Worm (Caenorhabditis elegans) whole organism, L4 larva: ENCODE data around the gene C50F4.4.

Source experiments
- F37D6.2 ChIP-seq: sonication (generic microtip); optimal IDR thresholded peaks from 2 replicates; lab custom pipeline; 2016; ENCODE audit warnings: mild to moderate bottlenecking, missing genetic modification characterization, missing compliant biosample characterization
- T20F7.1 ChIP-seq: fragments of 200-800 bp; sonication (Bioruptor generic); optimal IDR thresholded peaks from 2 replicates; lab custom pipeline; 2018; ENCODE audit warnings: mild to moderate bottlenecking, missing genetic modification characterization, missing compliant biosample characterization
- Y48G9A.11 ChIP-seq: fragments of 200-800 bp; sonication (Bioruptor generic); IDR thresholded peaks from 2 replicates; pipeline ENCODE4 v1.3.6; 2022; ENCODE audit warnings: missing genetic modification reagents, missing genetic modification characterization, missing compliant biosample characterization
- Y5F2A.4 ChIP-seq: fragments of 200-800 bp; sonication (Bioruptor generic); optimal IDR thresholded peaks from 2 replicates; lab custom pipeline; 2018; ENCODE audit warnings: mild to moderate bottlenecking, missing genetic modification characterization, missing compliant biosample characterization
- aha-1 ChIP-seq: fragments of 150-350 bp; peaks from one replicate; lab custom pipeline; 2014; ENCODE audit warnings: missing biosample characterization, missing genetic modification characterization
- attf-4 ChIP-seq: sonication (generic microtip); optimal IDR thresholded peaks from 3 replicates; lab custom pipeline; 2017; ENCODE audit warnings: missing biosample characterization, missing genetic modification characterization
- ceh-44 ChIP-seq: fragments of 200-800 bp; sonication (Bioruptor generic); IDR thresholded peaks from 2 replicates; pipeline ENCODE4 v1.3.6; 2022; ENCODE audit warnings: missing genetic modification reagents, missing genetic modification characterization, missing compliant biosample characterization
- ces-1 ChIP-seq: fragments of 150-350 bp; sonication (generic microtip); optimal IDR thresholded peaks from 4 replicates; lab custom pipeline; 2014; ENCODE audit warnings: missing biosample characterization, missing genetic modification reagents, missing genetic modification characterization
- cey-2 ChIP-seq: sonication (generic microtip); optimal IDR thresholded peaks from 3 replicates; lab custom pipeline; 2017; ENCODE audit warnings: missing genetic modification characterization, mild to moderate bottlenecking, missing compliant biosample characterization, antibody characterized with exemption, borderline replicate concordance; ENCODE audit not compliant: insufficient read depth
- daf-12 ChIP-seq: fragments of 150-350 bp; optimal IDR thresholded peaks from 2 replicates; lab custom pipeline; 2014; ENCODE audit warnings: missing biosample characterization, missing genetic modification reagents, missing genetic modification characterization
- daf-16 ChIP-seq, 3 experiments: sonication (generic microtip); optimal IDR thresholded peaks; 2 replicates each; lab custom pipeline; 2016 to 2017; ENCODE audit warnings: missing genetic modification characterization in 3 of 3, missing genetic modification reagents in 3 of 3, mild to moderate bottlenecking in 2 of 3, missing compliant biosample characterization in 2 of 3, missing biosample characterization in 1 of 3, moderate library complexity in 1 of 3
- daf-19 ChIP-seq: fragments of 200-800 bp; sonication (Bioruptor generic); conservative IDR thresholded peaks from 2 replicates; pipeline ENCODE4 v1.3.6; 2022; ENCODE audit warnings: missing genetic modification characterization, missing compliant biosample characterization
- daf-8 ChIP-seq: fragments of 200-800 bp; sonication (Bioruptor generic); IDR thresholded peaks from 2 replicates; pipeline ENCODE4 v1.3.6; 2022; ENCODE audit warnings: missing genetic modification characterization, missing compliant biosample characterization
- dmd-6 ChIP-seq: fragments of 200-800 bp; sonication (Bioruptor generic); IDR thresholded peaks from 2 replicates; pipeline ENCODE4 v1.3.6; 2022; ENCODE audit warnings: missing genetic modification reagents, missing genetic modification characterization, missing compliant biosample characterization
- dmd-9 ChIP-seq: fragments of 200-800 bp; sonication (Bioruptor generic); IDR thresholded peaks from 2 replicates; pipeline ENCODE4 v1.3.6; 2022; ENCODE audit warnings: missing genetic modification reagents, missing genetic modification characterization, missing compliant biosample characterization
- dve-1 ChIP-seq: sonication (generic microtip); optimal IDR thresholded peaks from 2 replicates; lab custom pipeline; 2017; ENCODE audit warnings: antibody characterized with exemption, mild to moderate bottlenecking, missing genetic modification characterization, missing compliant biosample characterization; ENCODE audit not compliant: insufficient read depth
- gei-8 ChIP-seq: fragments of 200-800 bp; sonication (Bioruptor generic); optimal IDR thresholded peaks from 2 replicates; lab custom pipeline; 2018; ENCODE audit warnings: mild to moderate bottlenecking, missing genetic modification characterization, missing compliant biosample characterization
- hif-1 ChIP-seq, 2 experiments: sonication (generic microtip); optimal IDR thresholded peaks; 2 replicates each; lab custom pipeline; 2016 to 2017; ENCODE audit warnings: missing compliant biosample characterization in 2 of 2, missing genetic modification characterization in 2 of 2, missing genetic modification reagents in 2 of 2, missing genotype in 2 of 2, mild to moderate bottlenecking in 1 of 2
- hlh-11 ChIP-seq: fragments of 200-800 bp; sonication (Bioruptor generic); optimal IDR thresholded peaks from 2 replicates; lab custom pipeline; 2018; ENCODE audit warnings: mild to moderate bottlenecking, missing genetic modification characterization, missing compliant biosample characterization
- lin-15B ChIP-seq: fragments of 150-350 bp; sonication (generic microtip); optimal IDR thresholded peaks from 3 replicates; lab custom pipeline; 2014; ENCODE audit warnings: missing biosample characterization, missing genetic modification characterization
- lin-38 ChIP-seq: fragments of 200-800 bp; sonication (Bioruptor generic); IDR thresholded peaks from 2 replicates; pipeline ENCODE4 v1.3.6; 2022; ENCODE audit warnings: missing genetic modification reagents, missing genetic modification characterization, missing compliant biosample characterization
- madf-9 ChIP-seq: fragments of 200-800 bp; sonication (Bioruptor generic); conservative IDR thresholded peaks from 2 replicates; pipeline ENCODE4 v1.3.6; 2022; ENCODE audit warnings: missing genetic modification reagents, missing genetic modification characterization, missing compliant biosample characterization
- mdl-1 ChIP-seq, 2 experiments: fragments of 150-350 bp in 1 of 2; sonication (generic microtip) in 1 of 2; optimal IDR thresholded peaks; 2 replicates each; lab custom pipeline; 2014 to 2017; ENCODE audit warnings: missing biosample characterization in 2 of 2, missing genetic modification characterization in 2 of 2
- mes-2 ChIP-seq: sonication (generic microtip); optimal IDR thresholded peaks from 2 replicates; lab custom pipeline; 2016; ENCODE audit warnings: missing genotype, mild to moderate bottlenecking, missing genetic modification characterization, missing compliant biosample characterization; ENCODE audit not compliant: poor library complexity, severe bottlenecking
- nhr-10 ChIP-seq: fragments of 150-350 bp; optimal IDR thresholded peaks from 2 replicates; lab custom pipeline; 2014; ENCODE audit warnings: missing biosample characterization, missing genetic modification characterization
- nhr-102 ChIP-seq: sonication (generic microtip); optimal IDR thresholded peaks from 2 replicates; lab custom pipeline; 2016; ENCODE audit warnings: mild to moderate bottlenecking, missing genetic modification characterization, moderate library complexity, missing compliant biosample characterization
- nhr-111 ChIP-seq: fragments of 200-800 bp; sonication (Bioruptor generic); optimal IDR thresholded peaks from 2 replicates; lab custom pipeline; 2018; ENCODE audit warnings: mild to moderate bottlenecking, missing genetic modification characterization, missing compliant biosample characterization
- nhr-237 ChIP-seq: sonication (generic microtip); optimal IDR thresholded peaks from 2 replicates; lab custom pipeline; 2017; ENCODE audit warnings: missing biosample characterization, missing genetic modification characterization
- nhr-28 ChIP-seq: fragments of 150-350 bp; optimal IDR thresholded peaks from 2 replicates; lab custom pipeline; 2014; ENCODE audit warnings: missing biosample characterization, missing genetic modification characterization
- nhr-41 ChIP-seq: fragments of 200-800 bp; sonication (Bioruptor generic); IDR thresholded peaks from 2 replicates; pipeline ENCODE4 v1.3.6; 2022; ENCODE audit warnings: missing genetic modification reagents, missing genetic modification characterization, missing compliant biosample characterization
- nhr-48 ChIP-seq: sonication (generic microtip); optimal IDR thresholded peaks from 2 replicates; lab custom pipeline; 2016; ENCODE audit warnings: mild to moderate bottlenecking, missing genetic modification characterization, missing compliant biosample characterization
- nhr-6 ChIP-seq: fragments of 150-350 bp; optimal IDR thresholded peaks from 2 replicates; lab custom pipeline; 2014; ENCODE audit warnings: missing biosample characterization, missing genetic modification characterization
- nhr-77 ChIP-seq: fragments of 150-350 bp; optimal IDR thresholded peaks from 2 replicates; lab custom pipeline; 2014; ENCODE audit warnings: missing biosample characterization, missing genetic modification characterization
- pqm-1 ChIP-seq: sonication (generic microtip); optimal IDR thresholded peaks from 2 replicates; lab custom pipeline; 2017; ENCODE audit warnings: missing biosample characterization, missing genetic modification characterization
- rbr-2 ChIP-seq: sonication (generic microtip); optimal IDR thresholded peaks from 2 replicates; lab custom pipeline; 2016; ENCODE audit warnings: missing genotype, missing genetic modification characterization, missing compliant biosample characterization
- sdz-12 ChIP-seq: fragments of 200-800 bp; sonication (Bioruptor generic); optimal IDR thresholded peaks from 2 replicates; lab custom pipeline; 2018; ENCODE audit warnings: mild to moderate bottlenecking, missing genetic modification characterization, missing compliant biosample characterization
- spr-3 ChIP-seq: fragments of 200-800 bp; sonication (Bioruptor generic); optimal IDR thresholded peaks from 2 replicates; lab custom pipeline; 2018; ENCODE audit warnings: mild to moderate bottlenecking, missing genetic modification characterization, missing compliant biosample characterization
- tra-1 ChIP-seq: fragments of 200-800 bp; sonication (Bioruptor generic); IDR thresholded peaks from 2 replicates; pipeline ENCODE4 v1.3.6; 2022; ENCODE audit warnings: missing genetic modification reagents, missing genetic modification characterization, missing compliant biosample characterization
- zag-1 ChIP-seq: fragments of 150-350 bp; optimal IDR thresholded peaks from 2 replicates; lab custom pipeline; 2014; ENCODE audit warnings: missing biosample characterization, missing genetic modification characterization
- zfp-3 ChIP-seq: fragments of 200-800 bp; sonication (Bioruptor generic); conservative IDR thresholded peaks from 2 replicates; pipeline ENCODE4 v1.3.6; 2022; ENCODE audit warnings: missing genetic modification reagents, missing genetic modification characterization, missing compliant biosample characterization

C50F4.4 gene

DNA sequence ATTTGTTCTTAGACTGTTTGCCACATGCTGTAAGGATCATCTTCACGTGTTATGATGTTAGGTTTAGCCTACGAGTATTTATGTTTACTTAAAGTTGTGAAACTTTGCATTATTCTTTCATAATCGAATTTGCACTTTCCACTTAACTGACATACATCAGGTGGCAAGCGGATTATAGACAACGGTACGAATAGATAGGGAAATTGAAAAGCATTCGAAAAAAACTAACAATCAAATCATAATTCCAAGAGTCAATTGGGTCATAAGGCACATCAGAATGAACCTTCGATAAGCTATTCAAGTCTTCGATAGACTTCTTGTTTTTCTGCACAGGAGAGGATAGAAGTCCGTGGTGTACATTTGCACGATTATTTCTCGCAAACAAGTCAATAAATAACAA is 44.1 kb upstream of the C50F4.4 start:
- TF ChIP-seq nhr-28 (peak; percentile 26), hif-1 (tag; optimal IDR thresholded peaks at IDR 0.05; lab: Kevin White, UChicago) (no peak), hlh-11 (peak; percentile 35), mes-2 (tag; lab: Kevin White, UChicago) (no peak), cey-2 (tag; lab: Kevin White, UChicago) (no peak), dmd-6 (peak; percentile 68), T20F7.1 (no peak), daf-16 (GFP tag; optimal IDR thresholded peaks at IDR 0.05; lab: Kevin White, UChicago) (no peak), daf-16 (tag; optimal IDR thresholded peaks at IDR 0.05; lab: Kevin White, UChicago) (peak; percentile 26), lin-38 (GFP tag; lab: Robert Waterston, UW) (no peak), dve-1 (tag; lab: Kevin White, UChicago) (peak; percentile 56), pqm-1 (tag; lab: Kevin White, UChicago) (peak; percentile 19), sdz-12 (no peak), zag-1 (tag; lab: Kevin White, UChicago) (no peak), nhr-111 (GFP tag; lab: Kevin White, UChicago) (no peak)

ce11 chrV:9496742-9497141 is 39.8 kb upstream of the C50F4.4 start, which contains the start of gene gsnl-1:
TSS of gene gsnl-1 (plus strand) at chrV:9497042.
- peak in 1 of 2 experiments; percentile 37 for TF ChIP-seq daf-16 (GFP tag; optimal IDR thresholded peaks at IDR 0.05; lab: Kevin White, UChicago)
- TF ChIP-seq daf-16 (tag; optimal IDR thresholded peaks at IDR 0.05; lab: Kevin White, UChicago), result no peak
- no peak for TF ChIP-seq lin-15B (tag; lab: Kevin White, UChicago)
- no peak for TF ChIP-seq nhr-77 (tag; lab: Kevin White, UChicago)

ce11 chrV:9499295-9499694 is 37.3 kb upstream of the C50F4.4 start:
- TF ChIP-seq attf-4 (tag; lab: Kevin White, UChicago) (no peak), nhr-6 (tag; lab: Kevin White, UChicago) (no peak), nhr-10 (no peak), mdl-1 (tag; optimal IDR thresholded peaks at IDR 0.05; lab: Kevin White, UChicago) (no peak), spr-3 (GFP tag; lab: Kevin White, UChicago) (no peak), daf-19 (GFP tag; lab: Robert Waterston, UW) (no peak), daf-12 (tag; lab: Kevin White, UChicago) (no peak), nhr-102 (tag; lab: Kevin White, UChicago) (no peak), dve-1 (tag; lab: Kevin White, UChicago) (no peak)

DNA sequence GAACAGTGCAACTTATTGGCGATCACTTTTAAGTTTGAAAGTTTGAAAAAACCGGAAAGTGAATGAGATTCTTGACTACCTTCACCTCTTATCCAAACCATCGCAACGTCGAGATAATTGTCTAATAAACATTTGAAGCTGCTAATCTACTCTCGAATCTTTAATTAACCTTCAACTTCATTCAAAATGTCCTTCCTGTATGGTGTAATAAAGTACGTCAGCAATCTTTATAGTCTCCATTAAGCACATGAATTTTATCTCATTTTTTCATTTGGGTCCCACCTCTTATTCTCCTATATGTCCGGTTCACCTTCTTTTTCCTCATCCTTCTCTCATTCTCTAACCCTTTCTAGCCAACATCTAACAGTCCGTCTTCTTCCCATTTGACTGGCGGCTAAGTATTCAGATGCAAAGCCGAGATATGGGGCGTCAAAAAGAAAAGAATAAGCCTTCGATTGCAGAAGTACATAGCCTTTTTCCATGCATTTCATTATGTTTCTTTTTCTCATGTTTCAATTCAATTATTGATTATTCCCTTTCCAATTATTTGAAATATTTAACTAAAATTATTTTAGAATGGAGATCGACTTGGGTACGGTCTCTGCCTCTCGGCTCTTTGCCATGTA is 35.6 kb upstream of the C50F4.4 start, which contains the start of gene swt-5:
TSS of gene swt-5 (plus strand) at position 576 of the 626 bp plus-strand sequence.
- TF ChIP-seq attf-4 (tag; lab: Kevin White, UChicago) (no peak), nhr-41 (GFP tag; lab: Robert Waterston, UW) (no peak), aha-1 (tag; lab: Kevin White, UChicago) (no peak), mes-2 (tag; lab: Kevin White, UChicago) (no peak), gei-8 (no peak), mdl-1 (tag; optimal IDR thresholded peaks at IDR 0.05; lab: Kevin White, UChicago) (no peak)

ce11 chrV:9503152-9503817 is 33.3 kb upstream of the C50F4.4 start:
- peak; percentile 76 for TF ChIP-seq Y48G9A.11 (GFP tag; lab: Robert Waterston, UW)
- TF ChIP-seq Y5F2A.4 (GFP tag; lab: Kevin White, UChicago), result peak; percentile 35
- TF ChIP-seq rbr-2, result peak; percentile 75
- TF ChIP-seq ceh-44, result 0 out of 2 replicates have a peak, but pooled peaks have one; percentile 43
- 0 out of 2 replicates have a peak, but pooled peaks have one; percentile 59 for TF ChIP-seq zfp-3
- TF ChIP-seq mes-2 (tag; lab: Kevin White, UChicago), result peak; percentile 71
- TF ChIP-seq ces-1 (GFP tag; lab: Kevin White, UChicago), result no peak
- TF ChIP-seq daf-8 (GFP tag; lab: Robert Waterston, UW), result 0 out of 2 replicates have a peak, but pooled peaks have one; percentile 45
- TF ChIP-seq dmd-9, result 0 out of 2 replicates have a peak, but pooled peaks have one; percentile 49
- TF ChIP-seq F37D6.2, result peak; percentile 35
- TF ChIP-seq tra-1 (GFP tag; lab: Robert Waterston, UW), result peak; percentile 85
- TF ChIP-seq madf-9 (GFP tag; lab: Robert Waterston, UW), result peak; percentile 79
- peak; percentile 75 for TF ChIP-seq nhr-48
- no peak for TF ChIP-seq nhr-237 (tag; lab: Kevin White, UChicago)
